Fruit fly (Drosophila melanogaster) whole organism, prepupa: ENCODE measurements around the gene CG5707.

Experiments used
- Blimp-1 ChIP-seq: fragments of 200-800 bp; sonication (Bioruptor generic); optimal IDR thresholded peaks from 3 replicates; lab custom pipeline; 2017; ENCODE audit warnings: missing biosample characterization, missing genetic modification characterization, mild to moderate bottlenecking, moderate library complexity, missing genetic modification reagents
- CG11902 ChIP-seq: fragments of 200-800 bp; sonication (Bioruptor generic); optimal IDR thresholded peaks from 3 replicates; lab custom pipeline; 2016; ENCODE audit warnings: missing biosample characterization, missing genetic modification characterization
- CG6163 ChIP-seq: fragments of 200-800 bp; sonication (Bioruptor generic); IDR thresholded peaks from 3 replicates; pipeline ENCODE4 v1.3.6; 2022; ENCODE audit warnings: missing biosample characterization, missing genetic modification characterization
- CG6854 ChIP-seq: fragments of 200-800 bp; sonication (Bioruptor generic); optimal IDR thresholded peaks from 2 replicates; lab custom pipeline; 2017; ENCODE audit warnings: missing biosample characterization, mild to moderate bottlenecking, missing genetic modification characterization
- CG7368 ChIP-seq: fragments of 200-800 bp; sonication (Bioruptor generic); optimal IDR thresholded peaks from 3 replicates; lab custom pipeline; 2016; ENCODE audit warnings: missing biosample characterization, missing genetic modification characterization
- Gug ChIP-seq: fragments of 200-800 bp; sonication (Bioruptor generic); IDR thresholded peaks from 2 replicates; pipeline ENCODE4 v1.3.6; 2022; ENCODE audit warnings: missing biosample characterization, missing genetic modification characterization
- Hr39 ChIP-seq: fragments of 200-800 bp; sonication (Bioruptor generic); optimal IDR thresholded peaks from 2 replicates; lab custom pipeline; 2016; ENCODE audit warnings: missing biosample characterization, missing genetic modification characterization
- OdsH ChIP-seq: fragments of 200-800 bp; sonication (Bioruptor generic); optimal IDR thresholded peaks from 3 replicates; lab custom pipeline; 2016; ENCODE audit warnings: missing biosample characterization, missing genetic modification characterization
- lz ChIP-seq: fragments of 200-800 bp; sonication (Bioruptor generic); optimal IDR thresholded peaks from 3 replicates; lab custom pipeline; 2016; ENCODE audit warnings: missing biosample characterization, missing genetic modification characterization
- svp ChIP-seq: fragments of 200-800 bp; sonication (Bioruptor generic); peaks from one replicate; lab custom pipeline; 2016; ENCODE audit warnings: missing biosample characterization, missing genetic modification characterization
- vri ChIP-seq: fragments of 200-800 bp; sonication (Bioruptor generic); optimal IDR thresholded peaks from 3 replicates; lab custom pipeline; 2016; ENCODE audit warnings: missing biosample characterization, mild to moderate bottlenecking, missing genetic modification characterization

DNA sequence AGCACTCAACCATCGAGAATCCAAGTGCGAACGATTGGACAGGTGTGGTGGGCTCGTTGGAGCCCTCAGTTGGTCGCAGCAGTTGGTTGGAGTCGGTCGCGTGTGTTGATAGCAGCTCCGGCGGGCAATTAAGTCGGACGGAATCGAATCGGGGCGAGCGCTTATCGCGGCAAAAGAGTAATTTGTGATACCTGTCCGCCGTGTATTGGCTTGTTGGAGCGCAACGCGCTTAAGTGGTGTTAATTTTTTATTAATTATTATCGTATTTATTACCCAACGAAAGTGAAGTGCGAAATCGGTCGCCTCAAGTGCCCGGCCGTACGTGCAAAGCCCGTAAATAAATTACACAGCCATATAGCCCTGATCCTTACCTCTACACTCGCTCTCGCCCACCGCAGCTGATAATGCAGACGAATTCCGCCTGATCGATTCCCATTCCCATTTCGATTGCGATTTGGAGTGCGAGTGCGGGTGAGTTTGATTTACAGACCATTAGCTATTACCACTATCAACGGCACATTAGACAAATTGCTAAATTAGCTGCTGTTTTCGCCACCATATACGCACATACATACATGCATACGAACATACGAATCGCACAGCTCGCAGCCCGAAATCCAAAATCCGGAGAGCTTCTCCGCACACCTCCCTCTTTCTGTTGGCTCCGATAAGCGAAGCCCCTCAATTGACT, 45.7 kb upstream of the CG5707 start, which contains the start of gene ACXD:
- TF ChIP-seq OdsH (GFP tag; lab: Kevin White, UChicago) (no peak), CG6854 (GFP tag; lab: Kevin White, UChicago) (no peak), lz (GFP tag; lab: Kevin White, UChicago) (no peak), Gug (no peak), Blimp-1 (GFP tag; lab: Kevin White, UChicago) (no peak), CG11902 (no peak), svp (GFP tag; lab: Kevin White, UChicago) (peak; percentile 78), Hr39 (GFP tag; lab: Kevin White, UChicago) (no peak), vri (GFP tag; lab: Kevin White, UChicago) (peak; percentile 46), CG7368 (no peak), CG6163 (GFP tag; lab: Robert Waterston, UW) (no peak)
